Worm (Caenorhabditis elegans): Measurements from ENCODE around the gene set-24.

DNA sequence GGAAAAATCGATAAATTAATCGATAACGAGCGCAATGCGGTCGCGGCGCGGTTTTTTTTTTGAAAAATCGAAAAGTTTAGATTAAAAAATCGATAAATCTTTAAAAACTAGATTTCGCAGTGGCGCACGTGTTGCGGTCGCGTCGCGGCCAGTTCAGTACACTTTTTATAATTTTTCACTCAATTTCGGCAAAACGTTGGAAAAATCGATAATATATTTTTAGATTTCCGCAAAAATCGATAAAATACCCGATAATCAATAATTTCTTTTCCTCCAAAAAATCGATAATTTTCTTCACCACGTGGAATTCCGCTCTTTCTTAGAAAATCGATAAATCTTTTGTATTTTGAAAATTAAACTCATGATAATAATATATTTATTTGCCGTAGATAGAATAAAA is 45.8 kb upstream of the set-24 start:
- TF ChIP-seq ama-1 (optimal IDR thresholded peaks at IDR 0.05) (no peak), ceh-13 (GFP tag; optimal IDR thresholded peaks at IDR 0.05) (no peak), ceh-36 (tag; optimal IDR thresholded peaks at IDR 0.05) (no peak)
